Worm (Caenorhabditis elegans): ENCODE results near the gene mlc-3.

mlc-3 gene

ce11 chrIII:5610276-5610675 is 45.5 kb downstream of the mlc-3 start, which contains the start of gene C05D2.8:
C05D2.8 (minus strand) TSS chrIII:5610346.
- TF ChIP-seq pqm-1 (tag; optimal IDR thresholded peaks at IDR 0.05), result peak; percentile 20
- no peak for TF ChIP-seq ceh-28 (tag; optimal IDR thresholded peaks at IDR 0.05)
- TF ChIP-seq lin-15B (tag; optimal IDR thresholded peaks at IDR 0.05), result no peak
- peak; percentile 81 for TF ChIP-seq elt-2 (tag; optimal IDR thresholded peaks at IDR 0.05)
- no peak for TF ChIP-seq nhr-76 (tag; optimal IDR thresholded peaks at IDR 0.05)
- no peak for TF ChIP-seq ceh-82 (tag; optimal IDR thresholded peaks at IDR 0.05)
- TF ChIP-seq elt-1 (tag; optimal IDR thresholded peaks at IDR 0.05), result no peak

- TF ChIP-seq pqm-1 (tag; optimal IDR thresholded peaks at IDR 0.05), result peak; percentile 60
- no peak for TF ChIP-seq sea-2 (GFP tag; optimal IDR thresholded peaks at IDR 0.05)
- peak; percentile 34 for TF ChIP-seq elt-2 (tag; optimal IDR thresholded peaks at IDR 0.05)
- peak; percentile 6 for TF ChIP-seq lin-39 (tag; optimal IDR thresholded peaks at IDR 0.05)
Observed at ce11 chrIII:5611604-5612324, 46.9 kb downstream of the mlc-3 start, which contains the start of gene bas-1. bas-1 (plus strand) TSS chrIII:5612274.

- TF ChIP-seq tbx-2 (tag; optimal IDR thresholded peaks at IDR 0.05) (no peak), elt-1 (tag; optimal IDR thresholded peaks at IDR 0.05) (no peak), fkh-2 (tag; optimal IDR thresholded peaks at IDR 0.05) (no peak), lsy-12 (tag; optimal IDR thresholded peaks at IDR 0.05) (no peak), egl-5 (tag; optimal IDR thresholded peaks at IDR 0.05) (no peak), ZK546.5 (tag; optimal IDR thresholded peaks at IDR 0.05) (no peak), snpc-4 (tag; optimal IDR thresholded peaks at IDR 0.05) (no peak)
Observed at ce11 chrIII:5614648-5615047, 49.8 kb downstream of the mlc-3 start, which contains the start of gene basl-1. basl-1 (plus strand) TSS chrIII:5614948.

- TF ChIP-seq nhr-67 (tag; optimal IDR thresholded peaks at IDR 0.05) (no peak), ztf-4 (tag; optimal IDR thresholded peaks at IDR 0.05) (no peak), nhr-12 (tag; optimal IDR thresholded peaks at IDR 0.05) (no peak), nfya-1 (tag; optimal IDR thresholded peaks at IDR 0.05; ENCODE audit: insufficient read depth) (peak; percentile 56), hmg-11 (tag; optimal IDR thresholded peaks at IDR 0.05) (no peak), aly-2 (tag; optimal IDR thresholded peaks at IDR 0.05) (no peak), elt-1 (tag; optimal IDR thresholded peaks at IDR 0.05) (no peak), skn-1 (tag; optimal IDR thresholded peaks at IDR 0.05) (no peak)
Observed at ce11 chrIII:5615675-5616074, 50.9 kb downstream of the mlc-3 start.
